Fruit fly (Drosophila melanogaster) whole organism, embryonic: Measurements from ENCODE around the gene Pcmt.

Source experiments
- BtbVII ChIP-seq: fragments of 200-800 bp; sonication (Bioruptor generic); optimal IDR thresholded peaks from 3 replicates; lab custom pipeline; 2017; ENCODE audit warnings: missing biosample characterization, mild to moderate bottlenecking, missing genetic modification characterization
- CG15601 ChIP-seq: fragments of 200-800 bp; sonication (Bioruptor generic); optimal IDR thresholded peaks from 3 replicates; lab custom pipeline; 2019; ENCODE audit warnings: missing biosample characterization, mild to moderate bottlenecking, missing genetic modification characterization, moderate library complexity
- CG1647 ChIP-seq: fragments of 200-800 bp; sonication (Bioruptor generic); optimal IDR thresholded peaks from 3 replicates; lab custom pipeline; 2016; ENCODE audit warnings: missing biosample characterization, missing genetic modification characterization
- CG17328 ChIP-seq: fragments of 200-800 bp; sonication (Bioruptor generic); IDR thresholded peaks from 2 replicates; pipeline ENCODE4 v1.3.6; 2022; ENCODE audit warnings: missing biosample characterization, missing genetic modification characterization
- CG17802 ChIP-seq: fragments of 200-800 bp; sonication (Bioruptor generic); optimal IDR thresholded peaks from 2 replicates; lab custom pipeline; 2018; ENCODE audit warnings: missing biosample characterization, mild to moderate bottlenecking, missing genetic modification characterization, moderate library complexity
- CG2116 ChIP-seq: fragments of 200-800 bp; sonication (Bioruptor generic); optimal IDR thresholded peaks from 3 replicates; lab custom pipeline; 2018; ENCODE audit warnings: missing biosample characterization, mild to moderate bottlenecking, missing genetic modification characterization
- CG2199 ChIP-seq: fragments of 200-800 bp; sonication (Bioruptor generic); IDR thresholded peaks from 3 replicates; pipeline ENCODE4 v1.3.6; 2022; ENCODE audit warnings: missing biosample characterization, missing genetic modification characterization
- CG32767 ChIP-seq: fragments of 200-800 bp; sonication (Bioruptor generic); IDR thresholded peaks from 2 replicates; pipeline ENCODE4 v1.3.6; 2022; ENCODE audit warnings: missing biosample characterization, missing genetic modification characterization
- CG34376 ChIP-seq: fragments of 200-800 bp; sonication (Bioruptor generic); optimal IDR thresholded peaks from 2 replicates; lab custom pipeline; 2018; ENCODE audit warnings: missing biosample characterization, mild to moderate bottlenecking, missing genetic modification characterization
- CG3838 ChIP-seq: fragments of 200-800 bp; sonication (Bioruptor generic); optimal IDR thresholded peaks from 3 replicates; lab custom pipeline; 2016; ENCODE audit warnings: missing biosample characterization, missing genetic modification characterization
- CG6791 ChIP-seq: fragments of 200-800 bp; sonication (Bioruptor generic); IDR thresholded peaks from 3 replicates; pipeline ENCODE4 v1.3.6; 2022; ENCODE audit warnings: missing biosample characterization, missing genetic modification characterization; ENCODE audit not compliant: partially characterized antibody
- CG7357 ChIP-seq: fragments of 200-800 bp; sonication (Bioruptor generic); IDR thresholded peaks from 3 replicates; pipeline ENCODE4 v1.3.6; 2022; ENCODE audit warnings: missing biosample characterization, missing genetic modification characterization
- Elba2 ChIP-seq: fragments of 200-800 bp; sonication (Bioruptor generic); optimal IDR thresholded peaks from 3 replicates; lab custom pipeline; 2016; ENCODE audit warnings: missing biosample characterization, missing genetic modification characterization
- GATAe ChIP-seq: fragments of 200-800 bp; sonication (Bioruptor generic); conservative IDR thresholded peaks from 2 replicates; pipeline ENCODE4 v1.3.6; 2022; ENCODE audit warnings: missing biosample characterization, missing genetic modification characterization
- Hey ChIP-seq: fragments of 200-800 bp; sonication (Bioruptor generic); optimal IDR thresholded peaks from 3 replicates; lab custom pipeline; 2018; ENCODE audit warnings: missing biosample characterization, mild to moderate bottlenecking, missing genetic modification characterization
- Hmx ChIP-seq: fragments of 200-800 bp; sonication (Bioruptor generic); optimal IDR thresholded peaks from 2 replicates; lab custom pipeline; 2016; ENCODE audit warnings: missing biosample characterization, missing genetic modification characterization
- MTF-1 ChIP-seq: fragments of 200-800 bp; sonication (Bioruptor generic); optimal IDR thresholded peaks from 2 replicates; lab custom pipeline; 2018; ENCODE audit warnings: missing biosample characterization, mild to moderate bottlenecking, missing genetic modification characterization, borderline replicate concordance
- Opbp ChIP-seq: fragments of 200-800 bp; sonication (Bioruptor generic); IDR thresholded peaks from 3 replicates; pipeline ENCODE4 v1.3.6; 2022; ENCODE audit warnings: missing biosample characterization, missing genetic modification characterization; ENCODE audit not compliant: partially characterized antibody
- Poxn ChIP-seq: fragments of 200-800 bp; sonication (Bioruptor generic); IDR thresholded peaks from 2 replicates; pipeline ENCODE4 v1.3.6; 2022; ENCODE audit warnings: missing biosample characterization, missing genetic modification characterization
- bab2 ChIP-seq: fragments of 200-800 bp; sonication (Bioruptor generic); optimal IDR thresholded peaks from 2 replicates; lab custom pipeline; 2016; ENCODE audit warnings: missing biosample characterization, missing genetic modification characterization
- cg ChIP-seq: fragments of 200-800 bp; sonication (Bioruptor generic); optimal IDR thresholded peaks from 3 replicates; lab custom pipeline; 2019; ENCODE audit warnings: missing biosample characterization, mild to moderate bottlenecking, missing genetic modification characterization, moderate library complexity
- dati ChIP-seq: fragments of 200-800 bp; sonication (Bioruptor generic); IDR thresholded peaks from 2 replicates; pipeline ENCODE4 v1.3.6; 2022; ENCODE audit warnings: missing biosample characterization, missing genetic modification characterization
- disco-r ChIP-seq: fragments of 200-800 bp; sonication (Bioruptor generic); optimal IDR thresholded peaks from 2 replicates; lab custom pipeline; 2016; ENCODE audit warnings: missing biosample characterization, missing genetic modification characterization
- gem ChIP-seq: fragments of 200-800 bp; sonication (Bioruptor generic); optimal IDR thresholded peaks from 2 replicates; lab custom pipeline; 2019; ENCODE audit warnings: missing biosample characterization, mild to moderate bottlenecking, missing genetic modification characterization, moderate library complexity
- insv ChIP-seq, 2 experiments: fragments of 200-800 bp; sonication (Bioruptor generic); optimal IDR thresholded peaks; 3 replicates each; lab custom pipeline; 2016 to 2018; ENCODE audit warnings: missing biosample characterization in 2 of 2, missing genetic modification characterization in 2 of 2
- lilli ChIP-seq: fragments of 200-800 bp; sonication (Bioruptor generic); optimal IDR thresholded peaks from 3 replicates; lab custom pipeline; 2016; ENCODE audit warnings: missing biosample characterization, missing genetic modification characterization
- mirr ChIP-seq: fragments of 200-800 bp; sonication (Bioruptor generic); optimal IDR thresholded peaks from 3 replicates; lab custom pipeline; 2018; ENCODE audit warnings: missing biosample characterization, mild to moderate bottlenecking, missing genetic modification characterization
- onecut ChIP-seq: fragments of 200-800 bp; sonication (Bioruptor generic); IDR thresholded peaks from 2 replicates; pipeline ENCODE4 v1.3.6; 2022; ENCODE audit warnings: missing biosample characterization, missing genetic modification characterization
- pita ChIP-seq: fragments of 200-800 bp; sonication (Bioruptor generic); optimal IDR thresholded peaks from 2 replicates; lab custom pipeline; 2017; ENCODE audit warnings: missing biosample characterization, mild to moderate bottlenecking, missing genetic modification characterization
- psq ChIP-seq: fragments of 200-800 bp; sonication (Bioruptor generic); optimal IDR thresholded peaks from 2 replicates; lab custom pipeline; 2017; ENCODE audit warnings: missing biosample characterization, missing genetic modification characterization
- sug ChIP-seq: fragments of 200-800 bp; optimal IDR thresholded peaks from 2 replicates; lab custom pipeline; 2019; ENCODE audit warnings: missing biosample characterization, mild to moderate bottlenecking, missing genetic modification characterization, moderate library complexity
- tll ChIP-seq, 2 experiments: fragments of 200-800 bp in 1 of 2; fragments of >200 bp in 1 of 2; sonication (Bioruptor generic) in 1 of 2; optimal IDR thresholded peaks; 2 replicates each; lab custom pipeline; 2017 to 2019; ENCODE audit warnings: missing biosample characterization in 2 of 2, missing genetic modification characterization in 2 of 2, mild to moderate bottlenecking in 1 of 2, moderate library complexity in 1 of 2
- twi ChIP-seq: fragments of 200-800 bp; optimal IDR thresholded peaks from 2 replicates; lab custom pipeline; 2019; ENCODE audit warnings: missing biosample characterization, mild to moderate bottlenecking, missing genetic modification characterization, moderate library complexity

The Pcmt gene

DNA sequence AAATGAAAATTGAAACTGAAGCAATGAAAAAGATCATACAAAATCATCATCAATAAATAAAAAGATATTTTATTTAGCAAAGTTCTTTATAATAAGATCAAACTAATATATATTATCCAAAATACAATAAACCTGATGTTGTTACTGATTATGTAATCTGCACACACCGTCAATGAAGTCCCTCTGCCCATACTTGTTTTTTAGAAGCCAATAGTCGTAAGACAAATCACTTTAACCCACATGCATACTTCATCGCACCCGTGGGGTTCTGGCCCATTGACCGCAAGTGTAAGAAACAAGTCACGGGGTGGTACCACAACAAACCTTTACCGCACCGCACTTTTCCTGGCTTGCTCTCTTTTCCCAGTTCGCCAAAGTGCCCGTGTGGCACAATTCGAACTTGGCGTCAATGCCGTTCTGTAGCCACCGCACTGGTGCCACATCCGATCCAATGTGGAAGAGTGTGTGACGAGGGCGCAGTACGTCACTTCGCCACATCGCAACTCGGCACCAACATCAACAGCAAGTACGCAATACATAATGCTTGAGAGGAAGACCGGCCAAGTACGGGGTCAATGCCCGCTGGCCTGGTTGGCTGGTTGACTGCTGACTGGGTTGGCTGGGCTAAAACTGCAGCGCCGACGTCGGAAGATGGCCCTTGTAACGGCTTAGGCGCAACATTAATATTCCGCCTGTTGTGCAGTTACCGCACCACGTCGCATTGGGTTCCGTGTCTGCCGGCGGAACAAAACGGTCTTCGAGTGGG is 19.0 kb upstream of the Pcmt start (continued):
- TF ChIP-seq CG1647 (GFP tag; lab: Kevin White, UChicago), result no peak

DNA sequence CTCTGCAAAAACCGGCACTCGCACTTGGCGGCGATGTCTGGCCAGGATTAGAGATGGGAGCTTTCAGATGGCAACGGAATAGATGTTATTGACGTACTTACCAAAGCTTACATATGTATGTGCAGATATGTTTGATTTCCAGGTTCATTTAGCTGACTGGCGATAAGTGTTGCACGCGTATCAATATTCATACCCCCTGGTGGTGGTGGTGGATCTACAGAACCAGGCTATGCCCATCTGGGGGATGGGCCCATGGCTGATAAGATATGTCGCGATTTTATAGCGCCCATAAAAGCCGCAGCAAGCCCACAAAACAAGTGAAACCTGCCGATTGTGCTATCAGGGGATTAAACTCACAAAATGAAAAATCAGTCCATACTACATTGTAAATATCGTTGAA is 17.6 kb upstream of the Pcmt start:
- TF ChIP-seq tll (GFP tag; optimal IDR thresholded peaks at IDR 0.05; lab: Kevin White, UChicago) (no peak), psq (GFP tag; lab: Kevin White, UChicago) (no peak), CG34376 (peak; percentile 9), BtbVII (GFP tag; lab: Kevin White, UChicago) (peak; percentile 8), CG3838 (GFP tag; lab: Kevin White, UChicago) (no peak), lilli (GFP tag; lab: Kevin White, UChicago) (no peak), gem (tag; lab: Kevin White, UChicago) (no peak), CG17802 (tag; lab: Kevin White, UChicago) (no peak), Poxn (GFP tag; lab: Robert Waterston, UW) (no peak), Hmx (no peak), MTF-1 (GFP tag; lab: Kevin White, UChicago) (no peak), CG15601 (tag; lab: Kevin White, UChicago) (no peak), Hey (tag; lab: Kevin White, UChicago) (peak; percentile 92), CG6791 (GFP tag; lab: Robert Waterston, UW) (no peak), Opbp (GFP tag; lab: Robert Waterston, UW) (no peak), GATAe (GFP tag; lab: Robert Waterston, UW) (peak; percentile 21; the same call in 1 of the 2 replicates), mirr (GFP tag; lab: Kevin White, UChicago) (peak; percentile 6), sug (tag; lab: Kevin White, UChicago) (peak; percentile 97)
- TF ChIP-seq, all 482 proteins: peak for 6

DNA sequence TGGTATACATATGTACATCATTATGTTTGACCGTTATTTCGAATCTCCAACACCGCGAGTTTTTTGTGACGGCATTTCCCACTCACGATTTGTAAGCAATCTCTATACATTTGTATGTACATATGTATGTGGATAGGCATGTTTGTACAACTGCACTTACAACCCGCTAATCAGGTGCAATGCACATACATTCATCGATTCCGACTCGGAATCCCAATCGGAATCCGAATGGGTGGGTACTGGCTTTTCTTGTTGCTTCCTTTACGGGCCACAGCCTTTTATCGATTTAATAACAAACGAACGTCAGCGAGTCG is 17.3 kb upstream of the Pcmt start:
- peak; percentile 17 to 85 for TF ChIP-seq insv (GFP tag; optimal IDR thresholded peaks at IDR 0.05; lab: Kevin White, UChicago)
- no peak for TF ChIP-seq disco-r
- TF ChIP-seq CG32767 (GFP tag; lab: Robert Waterston, UW), result peak; percentile 7; the same call in 1 of the 2 replicates
- TF ChIP-seq onecut (GFP tag; lab: Robert Waterston, UW), result peak; percentile 41
- TF ChIP-seq Elba2 (GFP tag; lab: Kevin White, UChicago), result peak; percentile 21
- no peak for TF ChIP-seq CG2116 (GFP tag; lab: Kevin White, UChicago)
- TF ChIP-seq bab2 (GFP tag; lab: Kevin White, UChicago), result no peak
- TF ChIP-seq cg (GFP tag; lab: Kevin White, UChicago), result peak; percentile 14
- no peak for TF ChIP-seq pita
- 0 out of 2 replicates have a peak, but pooled peaks have one; percentile 1 for TF ChIP-seq CG17328
- TF ChIP-seq dati (GFP tag; lab: Robert Waterston, UW), result no peak
- TF ChIP-seq CG7357 (GFP tag; lab: Robert Waterston, UW), result no peak
- TF ChIP-seq CG2199, result 0 out of 3 replicates have a peak, but pooled peaks have one; percentile 24
- TF ChIP-seq twi (tag; lab: Kevin White, UChicago), result peak; percentile 68
